Fruit fly (Drosophila melanogaster): ENCODE data around the gene CG6696.
A peak's percentile ranks its signal among the peaks of the same experiment; 100 is the strongest.

The CG6696 gene

DNA sequence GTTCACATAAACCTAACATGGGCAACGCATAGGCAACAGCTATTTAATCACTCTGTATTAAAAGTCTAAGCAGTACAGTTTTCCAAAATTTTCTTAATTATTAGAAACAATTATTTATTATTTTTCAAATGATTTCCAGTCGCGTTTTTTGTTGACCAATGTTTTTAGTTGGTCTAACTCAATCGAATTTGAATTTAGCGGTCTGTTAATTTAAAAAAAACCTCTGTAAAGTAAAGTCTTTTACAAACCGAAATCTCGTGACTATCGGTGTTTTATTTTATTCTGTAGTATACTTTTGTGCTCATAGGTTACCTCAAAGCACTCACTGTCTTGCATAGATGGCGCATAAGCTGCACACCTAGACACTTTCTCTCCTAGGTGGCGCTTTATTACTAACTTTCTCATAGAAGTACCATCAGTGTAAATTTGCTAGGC is 26.8 kb downstream of the CG6696 start (continued):
- peak; percentile 19 for TF ChIP-seq CG12391 (tag; optimal IDR thresholded peaks at IDR 0.05)
- TF ChIP-seq ro (GFP tag; IDR thresholded peaks at IDR 0.05) = no peak
- no peak; the same call in 2 of the 3 replicates for TF ChIP-seq CG34224 (GFP tag; IDR thresholded peaks at IDR 0.05; ENCODE audit: partially characterized antibody)
- no peak for TF ChIP-seq ranshi (GFP tag; IDR thresholded peaks at IDR 0.05)
- no peak for TF ChIP-seq Poxn (GFP tag; IDR thresholded peaks at IDR 0.05)
- peak; percentile 48 for TF ChIP-seq CG2120 (GFP tag; optimal IDR thresholded peaks at IDR 0.05)
- TF ChIP-seq CG1529 (GFP tag; optimal IDR thresholded peaks at IDR 0.05) = no peak
- TF ChIP-seq Dp (GFP tag; optimal IDR thresholded peaks at IDR 0.05) = peak; percentile 72
- TF ChIP-seq onecut (GFP tag; IDR thresholded peaks at IDR 0.05) = no peak
- peak; percentile 49 for TF ChIP-seq Antp (GFP tag; optimal IDR thresholded peaks at IDR 0.05)
- peak; percentile 80 for TF ChIP-seq E2f2 (GFP tag; IDR thresholded peaks at IDR 0.05)
- no peak for TF ChIP-seq Tbp (GFP tag; optimal IDR thresholded peaks at IDR 0.05)
- TF ChIP-seq Camta (GFP tag; optimal IDR thresholded peaks at IDR 0.05) = peak; percentile 30
- TF ChIP-seq CG17802 (tag; optimal IDR thresholded peaks at IDR 0.05) = no peak
- TF ChIP-seq HLH4C (GFP tag; IDR thresholded peaks at IDR 0.05; ENCODE audit: partially characterized antibody) = peak; percentile 58; the same call in 1 of the 3 replicates
- no peak for TF ChIP-seq NC2β (GFP tag; optimal IDR thresholded peaks at IDR 0.05)
- no peak for TF ChIP-seq ftz-f1 (GFP tag; optimal IDR thresholded peaks at IDR 0.05)
- TF ChIP-seq insv (GFP tag; optimal IDR thresholded peaks at IDR 0.05) = peak in 1 of 2 experiments; percentile 91
- TF ChIP-seq h (optimal IDR thresholded peaks at IDR 0.05) = no peak
- TF ChIP-seq grn (GFP tag; optimal IDR thresholded peaks at IDR 0.05) = no peak
- TF ChIP-seq z (GFP tag; IDR thresholded peaks at IDR 0.05) = no peak
- TF ChIP-seq Gsc (GFP tag; IDR thresholded peaks at IDR 0.05) = no peak
- no peak for TF ChIP-seq unpg (GFP tag; optimal IDR thresholded peaks at IDR 0.05)
- no peak for TF ChIP-seq CG17385 (GFP tag; optimal IDR thresholded peaks at IDR 0.05)
- peak; percentile 61 for TF ChIP-seq Doc3 (GFP tag; IDR thresholded peaks at IDR 0.05; ENCODE audit: partially characterized antibody)
- TF ChIP-seq Taf1 (GFP tag; IDR thresholded peaks at IDR 0.05) = no peak
- TF ChIP-seq Sin3A (optimal IDR thresholded peaks at IDR 0.05) = no peak
- TF ChIP-seq Awh (GFP tag; IDR thresholded peaks at IDR 0.05) = no peak
- TF ChIP-seq sr (GFP tag; IDR thresholded peaks at IDR 0.05) = no peak
- no peak for TF ChIP-seq danr (GFP tag; IDR thresholded peaks at IDR 0.05)
- TF ChIP-seq CG12659 (GFP tag; optimal IDR thresholded peaks at IDR 0.05) = peak; percentile 27
- TF ChIP-seq lov (optimal IDR thresholded peaks at IDR 0.05) = no peak
- TF ChIP-seq lov (GFP tag; IDR thresholded peaks at IDR 0.05) = no peak
- TF ChIP-seq CG15514 (GFP tag; optimal IDR thresholded peaks at IDR 0.05) = peak; percentile 49
- TF ChIP-seq CG6272 (GFP tag; IDR thresholded peaks at IDR 0.05) = no peak
- no peak for TF ChIP-seq Mrtf (GFP tag; IDR thresholded peaks at IDR 0.05)
- peak; percentile 3 for TF ChIP-seq gfzf (GFP tag; optimal IDR thresholded peaks at IDR 0.05)
- no peak for TF ChIP-seq Hr39 (optimal IDR thresholded peaks at IDR 0.05)
- peak; percentile 48 for TF ChIP-seq CG8944 (GFP tag; optimal IDR thresholded peaks at IDR 0.05)
- TF ChIP-seq Bteb2 (GFP tag; optimal IDR thresholded peaks at IDR 0.05) = no peak
- TF ChIP-seq tx (GFP tag; optimal IDR thresholded peaks at IDR 0.05) = no peak
- no peak for TF ChIP-seq Hey (tag; optimal IDR thresholded peaks at IDR 0.05)
- no peak for TF ChIP-seq tup (GFP tag; optimal IDR thresholded peaks at IDR 0.05)
- TF ChIP-seq PHDP (tag; optimal IDR thresholded peaks at IDR 0.05) = no peak
- TF ChIP-seq crp (GFP tag; optimal IDR thresholded peaks at IDR 0.05) = no peak
- peak; percentile 33; the same call in 1 of the 3 replicates for TF ChIP-seq dysf (GFP tag; IDR thresholded peaks at IDR 0.05)
- TF ChIP-seq pzg (GFP tag; optimal IDR thresholded peaks at IDR 0.05) = peak; percentile 29
- TF ChIP-seq CG31365 (tag; optimal IDR thresholded peaks at IDR 0.05) = no peak
- TF ChIP-seq CkIIα-i1 (GFP tag; IDR thresholded peaks at IDR 0.05) = no peak
- TF ChIP-seq CG9609 (GFP tag; optimal IDR thresholded peaks at IDR 0.05) = peak; percentile 12
- TF ChIP-seq CG7839 (tag; optimal IDR thresholded peaks at IDR 0.05) = peak; percentile 36
- peak; percentile 5; the same call in 1 of the 4 replicates for TF ChIP-seq chinmo (GFP tag; IDR thresholded peaks at IDR 0.05; ENCODE audit: partially characterized antibody)
- TF ChIP-seq B-H1 (GFP tag; IDR thresholded peaks at IDR 0.05) = no peak

Measured in whole organism, embryonic.